Worm (Caenorhabditis elegans): ENCODE data around the gene cpna-1.
A peak's percentile ranks its signal among the peaks of the same experiment; 100 is the strongest.

DNA sequence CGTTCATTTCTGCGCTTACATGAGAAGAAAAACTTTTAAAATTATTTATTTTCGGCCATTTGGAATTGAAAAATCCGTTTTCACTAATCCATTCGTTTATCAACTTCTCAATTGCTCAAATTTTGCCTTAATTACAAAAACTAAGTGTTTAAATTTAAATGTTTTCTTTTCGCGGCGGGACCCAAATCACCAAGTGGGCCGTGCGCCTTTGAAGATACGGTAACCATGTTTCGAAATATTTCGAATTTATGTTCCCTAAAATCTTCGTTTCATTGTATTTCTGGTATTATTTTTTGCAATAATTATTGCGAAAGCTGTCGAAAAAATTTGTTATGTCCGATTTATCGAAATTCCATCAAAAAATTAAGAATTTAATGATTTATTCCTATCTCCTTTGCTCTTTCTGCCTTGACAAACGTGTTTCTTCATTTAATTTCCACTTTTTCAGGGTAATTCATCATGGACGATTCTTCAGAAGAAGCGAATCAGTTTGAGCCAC is 40.2 kb downstream of the cpna-1 start, which contains the start of gene C16A11.4:
- no peak for TF ChIP-seq T07F8.4 (tag; optimal IDR thresholded peaks at IDR 0.05)
- peak; percentile 86 for TF ChIP-seq F33H1.4 (GFP tag; IDR thresholded peaks at IDR 0.05)
- TF ChIP-seq him-1 (tag; optimal IDR thresholded peaks at IDR 0.05) = no peak
- TF ChIP-seq zim-3 (tag; optimal IDR thresholded peaks at IDR 0.05) = no peak

Data from whole organism, young adult.